Worm (Caenorhabditis elegans) whole organism, L1 larva: Measurements from ENCODE around the gene gldi-11.
A peak's percentile ranks its signal among the peaks of the same experiment; 100 is the strongest.

Experiments
- C16A3.4 ChIP-seq: fragments of 150-350 bp; optimal IDR thresholded peaks from 2 replicates; lab custom pipeline; 2014; ENCODE audit warnings: missing biosample characterization, missing genetic modification characterization
- F16B12.6 ChIP-seq: fragments of 150-350 bp; optimal IDR thresholded peaks from 2 replicates; lab custom pipeline; 2014; ENCODE audit warnings: missing biosample characterization, missing genetic modification characterization
- Y116A8C.19 ChIP-seq: sonication (generic microtip); optimal IDR thresholded peaks from 2 replicates; lab custom pipeline; 2016; ENCODE audit warnings: missing compliant biosample characterization, missing genetic modification characterization, borderline replicate concordance
- aha-1 ChIP-seq: fragments of 150-350 bp; optimal IDR thresholded peaks from 2 replicates; lab custom pipeline; 2014; ENCODE audit warnings: missing biosample characterization, missing genetic modification characterization
- ama-1 ChIP-seq: fragments of 150-350 bp; optimal IDR thresholded peaks from 2 replicates; lab custom pipeline; 2014
- blmp-1 ChIP-seq: fragments of 150-350 bp; optimal IDR thresholded peaks from 2 replicates; lab custom pipeline; 2014; ENCODE audit warnings: missing biosample characterization, missing genetic modification characterization
- ceh-82 ChIP-seq, 3 experiments: fragments of 150-350 bp in 1 of 3; sonication (generic microtip) in 2 of 3; optimal IDR thresholded peaks; 2 replicates each; lab custom pipeline; 2014 to 2017; ENCODE audit warnings: missing biosample characterization in 3 of 3, missing genetic modification characterization in 3 of 3
- dpl-1 ChIP-seq, 3 experiments: fragments of 150-350 bp in 2 of 3; sonication (generic microtip) in 1 of 3; optimal IDR thresholded peaks; 2 replicates each; lab custom pipeline; 2014 to 2017; ENCODE audit warnings: missing biosample characterization in 3 of 3, missing genetic modification characterization in 3 of 3, missing genetic modification reagents in 3 of 3
- dsc-1 ChIP-seq: sonication (generic microtip); optimal IDR thresholded peaks from 2 replicates; lab custom pipeline; 2016; ENCODE audit warnings: mild to moderate bottlenecking, missing genetic modification characterization, missing compliant biosample characterization
- efl-3 ChIP-seq: fragments of 200-800 bp; sonication (Bioruptor generic); optimal IDR thresholded peaks from 2 replicates; lab custom pipeline; 2018; ENCODE audit warnings: mild to moderate bottlenecking, missing genetic modification characterization, missing compliant biosample characterization
- egl-27 ChIP-seq, 2 experiments: fragments of 150-350 bp in 1 of 2; sonication (generic microtip); optimal IDR thresholded peaks; 3 replicates each; lab custom pipeline; 2017 to 2018; ENCODE audit warnings: missing biosample characterization in 2 of 2, missing genetic modification characterization in 2 of 2, missing genetic modification reagents in 2 of 2
- elt-3 ChIP-seq, 6 experiments: fragments of 150-350 bp in 1 of 6; sonication (generic microtip); optimal IDR thresholded peaks; 2 replicates each; lab custom pipeline; 2017 to 2018; ENCODE audit warnings: missing biosample characterization in 6 of 6, missing genetic modification characterization in 6 of 6, inconsistent platforms in 1 of 6
- ets-5 ChIP-seq: fragments of 200-800 bp; sonication (Bioruptor generic); IDR thresholded peaks from 2 replicates; pipeline ENCODE4 v1.3.6; 2022; ENCODE audit warnings: missing genetic modification characterization, missing compliant biosample characterization
- fkh-10 ChIP-seq: sonication (generic microtip); optimal IDR thresholded peaks from 2 replicates; lab custom pipeline; 2017; ENCODE audit warnings: missing biosample characterization, missing genetic modification reagents, missing genetic modification characterization
- fkh-8 ChIP-seq: sonication (generic microtip); optimal IDR thresholded peaks from 2 replicates; lab custom pipeline; 2016; ENCODE audit warnings: mild to moderate bottlenecking, missing genetic modification characterization, missing compliant biosample characterization
- fos-1 ChIP-seq: fragments of 150-350 bp; optimal IDR thresholded peaks from 2 replicates; lab custom pipeline; 2014; ENCODE audit warnings: missing biosample characterization, missing genetic modification characterization
- grh-1 ChIP-seq: fragments of 200-800 bp; sonication (Bioruptor generic); IDR thresholded peaks from 2 replicates; pipeline ENCODE4 v1.3.6; 2022; ENCODE audit warnings: missing genetic modification reagents, missing genetic modification characterization, missing compliant biosample characterization
- hlh-17 ChIP-seq: fragments of 200-800 bp; sonication (Bioruptor generic); optimal IDR thresholded peaks from 2 replicates; lab custom pipeline; 2018; ENCODE audit warnings: missing genetic modification characterization, mild to moderate bottlenecking, missing compliant biosample characterization, moderate library complexity, borderline replicate concordance
- hlh-4 ChIP-seq: sonication (generic microtip); optimal IDR thresholded peaks from 2 replicates; lab custom pipeline; 2016; ENCODE audit warnings: mild to moderate bottlenecking, missing genetic modification characterization, missing compliant biosample characterization
- lin-13 ChIP-seq: fragments of 150-350 bp; optimal IDR thresholded peaks from 2 replicates; lab custom pipeline; 2014; ENCODE audit warnings: missing biosample characterization, missing genetic modification reagents, missing genetic modification characterization
- lin-14 ChIP-seq: fragments of 200-800 bp; sonication (Bioruptor generic); optimal IDR thresholded peaks from 2 replicates; lab custom pipeline; 2018; ENCODE audit warnings: mild to moderate bottlenecking, missing genetic modification characterization, moderate library complexity, missing compliant biosample characterization
- lin-35 ChIP-seq, 2 experiments: fragments of 150-350 bp; optimal IDR thresholded peaks; 2 replicates each; lab custom pipeline; 2014; ENCODE audit warnings: missing biosample characterization in 2 of 2, missing genetic modification characterization in 2 of 2, missing genetic modification reagents in 2 of 2
- lin-39 ChIP-seq: fragments of 150-350 bp; optimal IDR thresholded peaks from 2 replicates; lab custom pipeline; 2014; ENCODE audit warnings: missing biosample characterization, missing genetic modification reagents, missing genetic modification characterization
- lir-3 ChIP-seq: sonication (generic microtip); optimal IDR thresholded peaks from 2 replicates; lab custom pipeline; 2016; ENCODE audit warnings: mild to moderate bottlenecking, missing genetic modification characterization, moderate library complexity, missing compliant biosample characterization; ENCODE audit not compliant: poor library complexity
- mdl-1 ChIP-seq, 2 experiments: fragments of 150-350 bp; optimal IDR thresholded peaks; 2 replicates each; lab custom pipeline; 2014 to 2017; ENCODE audit warnings: missing biosample characterization in 2 of 2, missing genetic modification characterization in 2 of 2, inconsistent platforms in 1 of 2
- mep-1 ChIP-seq: fragments of 150-350 bp; optimal IDR thresholded peaks from 2 replicates; lab custom pipeline; 2014; ENCODE audit warnings: missing biosample characterization, missing genetic modification characterization
- nhr-11 ChIP-seq: fragments of 150-350 bp; optimal IDR thresholded peaks from 2 replicates; lab custom pipeline; 2014; ENCODE audit warnings: missing biosample characterization, missing genetic modification characterization
- nhr-237 ChIP-seq: fragments of 150-350 bp; optimal IDR thresholded peaks from 2 replicates; lab custom pipeline; 2014; ENCODE audit warnings: missing biosample characterization, missing genetic modification characterization
- nhr-77 ChIP-seq: fragments of 150-350 bp; optimal IDR thresholded peaks from 2 replicates; lab custom pipeline; 2014; ENCODE audit warnings: missing biosample characterization, missing genetic modification characterization
- nhr-84 ChIP-seq: sonication (generic microtip); optimal IDR thresholded peaks from 2 replicates; lab custom pipeline; 2017; ENCODE audit warnings: missing biosample characterization, missing genetic modification characterization
- pag-3 ChIP-seq: sonication (generic microtip); optimal IDR thresholded peaks from 2 replicates; lab custom pipeline; 2017; ENCODE audit warnings: missing genetic modification characterization, mild to moderate bottlenecking, missing compliant biosample characterization, antibody characterized with exemption, borderline replicate concordance; ENCODE audit not compliant: insufficient read depth
- pax-3 ChIP-seq: fragments of 200-800 bp; sonication (Bioruptor generic); optimal IDR thresholded peaks from 2 replicates; lab custom pipeline; 2018; ENCODE audit warnings: mild to moderate bottlenecking, missing genetic modification characterization, moderate library complexity, missing compliant biosample characterization
- pqm-1 ChIP-seq: sonication (generic microtip); optimal IDR thresholded peaks from 3 replicates; lab custom pipeline; 2017; ENCODE audit warnings: missing biosample characterization, missing genetic modification characterization
- skn-1 ChIP-seq: fragments of 150-350 bp; optimal IDR thresholded peaks from 2 replicates; lab custom pipeline; 2014; ENCODE audit warnings: missing biosample characterization, missing genetic modification characterization
- snpc-4 ChIP-seq: fragments of 150-350 bp; optimal IDR thresholded peaks from 2 replicates; lab custom pipeline; 2014; ENCODE audit warnings: missing biosample characterization, missing genetic modification characterization
- sptf-1 ChIP-seq: fragments of 150-350 bp; optimal IDR thresholded peaks from 2 replicates; lab custom pipeline; 2014; ENCODE audit warnings: missing biosample characterization, missing genetic modification characterization
- sup-37 ChIP-seq: fragments of 200-800 bp; sonication (Bioruptor generic); optimal IDR thresholded peaks from 2 replicates; lab custom pipeline; 2018; ENCODE audit warnings: mild to moderate bottlenecking, missing genetic modification characterization, missing compliant biosample characterization
- swsn-7 ChIP-seq: sonication (generic microtip); optimal IDR thresholded peaks from 2 replicates; lab custom pipeline; 2016; ENCODE audit warnings: missing genetic modification characterization, missing compliant biosample characterization
- tbx-2 ChIP-seq: sonication (generic microtip); optimal IDR thresholded peaks from 2 replicates; lab custom pipeline; 2016; ENCODE audit warnings: missing genetic modification characterization, missing compliant biosample characterization
- tlp-1 ChIP-seq: fragments of 150-350 bp; optimal IDR thresholded peaks from 2 replicates; lab custom pipeline; 2014; ENCODE audit warnings: missing biosample characterization, missing genetic modification characterization
- unc-30 ChIP-seq: sonication (generic microtip); optimal IDR thresholded peaks from 2 replicates; lab custom pipeline; 2017; ENCODE audit warnings: missing biosample characterization, missing genetic modification characterization
- unc-98 ChIP-seq: fragments of 200-800 bp; sonication (Bioruptor generic); IDR thresholded peaks from 2 replicates; pipeline ENCODE4 v1.3.6; 2022; ENCODE audit warnings: missing genetic modification characterization, missing compliant biosample characterization
- vab-15 ChIP-seq: sonication (generic microtip); optimal IDR thresholded peaks from 2 replicates; lab custom pipeline; 2017; ENCODE audit warnings: missing genotype, mild to moderate bottlenecking, missing genetic modification characterization, missing compliant biosample characterization
- xbp-1 ChIP-seq: sonication (generic microtip); optimal IDR thresholded peaks from 2 replicates; lab custom pipeline; 2016; ENCODE audit warnings: missing genetic modification characterization, missing compliant biosample characterization
- zag-1 ChIP-seq: fragments of 150-350 bp; optimal IDR thresholded peaks from 2 replicates; lab custom pipeline; 2014; ENCODE audit warnings: missing biosample characterization, missing genetic modification characterization
- zip-4 ChIP-seq: fragments of 200-800 bp; sonication (Bioruptor generic); optimal IDR thresholded peaks from 2 replicates; lab custom pipeline; 2018; ENCODE audit warnings: mild to moderate bottlenecking, missing genetic modification characterization, moderate library complexity, missing compliant biosample characterization
- ztf-4 ChIP-seq: fragments of 150-350 bp; optimal IDR thresholded peaks from 2 replicates; lab custom pipeline; 2014; ENCODE audit warnings: missing biosample characterization, missing genetic modification characterization

The gldi-11 gene

DNA sequence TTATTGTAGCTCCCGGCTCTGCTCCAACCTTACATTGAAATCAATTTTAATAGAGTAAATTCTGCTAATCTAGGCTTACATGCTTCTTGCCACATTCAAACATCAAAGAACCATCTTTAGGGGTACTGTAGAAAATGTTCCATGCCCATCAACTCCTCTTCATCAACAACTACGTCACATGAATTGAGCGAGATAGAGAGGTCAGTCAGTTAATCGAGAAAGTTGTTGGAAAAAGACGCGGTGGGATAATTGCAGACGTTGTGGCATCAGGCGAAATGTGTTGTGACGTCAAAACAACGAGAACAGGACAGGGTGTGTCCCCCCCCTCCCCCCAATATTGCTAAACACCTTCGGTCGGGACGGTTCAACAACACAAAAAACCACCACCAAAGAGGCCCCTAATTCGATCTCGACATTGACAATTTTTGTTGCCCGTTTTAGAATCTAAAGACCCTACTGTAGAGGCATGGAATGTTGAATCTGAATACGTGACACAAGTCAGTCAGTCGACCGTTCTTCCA, 27.0 kb downstream of the gldi-11 start (continued):
- no peak for TF ChIP-seq xbp-1 (tag; lab: Kevin White, UChicago)
- TF ChIP-seq sup-37 (GFP tag; lab: Kevin White, UChicago): no peak
- no peak for TF ChIP-seq pag-3 (tag; lab: Kevin White, UChicago)
- no peak for TF ChIP-seq pax-3 (tag; lab: Kevin White, UChicago)
- no peak for TF ChIP-seq tlp-1 (tag; lab: Kevin White, UChicago)
- TF ChIP-seq C16A3.4 (tag; lab: Kevin White, UChicago): no peak
- TF ChIP-seq unc-98 (GFP tag; lab: Robert Waterston, UW): no peak
- no peak for TF ChIP-seq lin-39 (tag; lab: Kevin White, UChicago)
- TF ChIP-seq egl-27 (tag; optimal IDR thresholded peaks at IDR 0.05; lab: Kevin White, UChicago): no peak
- TF ChIP-seq lin-35 (GFP tag; optimal IDR thresholded peaks at IDR 0.05; lab: Kevin White, UChicago): peak in 1 of 2 experiments; percentile 15
- no peak for TF ChIP-seq efl-3 (GFP tag; lab: Kevin White, UChicago)
- no peak for TF ChIP-seq unc-30 (tag; lab: Kevin White, UChicago)
- TF ChIP-seq nhr-84 (tag; lab: Kevin White, UChicago): no peak
- TF ChIP-seq pqm-1: no peak
- no peak for TF ChIP-seq dsc-1 (tag; lab: Kevin White, UChicago)
- TF ChIP-seq nhr-11 (tag; lab: Kevin White, UChicago): no peak
- peak; percentile 10 for TF ChIP-seq tbx-2
- TF ChIP-seq lin-13 (GFP tag; lab: Kevin White, UChicago): no peak
- no peak for TF ChIP-seq zag-1 (tag; lab: Kevin White, UChicago)
- no peak for TF ChIP-seq mep-1 (tag; lab: Kevin White, UChicago)
- no peak for TF ChIP-seq fkh-8
- TF ChIP-seq snpc-4 (tag; lab: Kevin White, UChicago): no peak
- peak; percentile 52 for TF ChIP-seq blmp-1 (tag; lab: Kevin White, UChicago)
- TF ChIP-seq ceh-82 (tag; optimal IDR thresholded peaks at IDR 0.05; lab: Kevin White, UChicago): no peak
- no peak for TF ChIP-seq hlh-4 (tag; lab: Kevin White, UChicago)
- no peak for TF ChIP-seq nhr-237 (tag; lab: Kevin White, UChicago)
- no peak for TF ChIP-seq F16B12.6 (tag; lab: Kevin White, UChicago)
- TF ChIP-seq ets-5 (GFP tag; lab: Robert Waterston, UW): no peak
- peak in 1 of 6 experiments; percentile 26 for TF ChIP-seq elt-3 (tag; optimal IDR thresholded peaks at IDR 0.05; lab: Kevin White, UChicago)
- no peak for TF ChIP-seq nhr-77 (tag; lab: Kevin White, UChicago)
- no peak for TF ChIP-seq dpl-1 (GFP tag; optimal IDR thresholded peaks at IDR 0.05; lab: Kevin White, UChicago)
- TF ChIP-seq mdl-1 (tag; optimal IDR thresholded peaks at IDR 0.05; lab: Kevin White, UChicago): no peak
- TF ChIP-seq zip-4: no peak
- TF ChIP-seq ama-1 (lab: Kevin White, UChicago): no peak
- TF ChIP-seq swsn-7 (tag; lab: Kevin White, UChicago): no peak
- TF ChIP-seq ztf-4: no peak
- no peak for TF ChIP-seq Y116A8C.19 (tag; lab: Kevin White, UChicago)
- no peak for TF ChIP-seq vab-15 (tag; lab: Kevin White, UChicago)
- TF ChIP-seq skn-1 (tag; lab: Kevin White, UChicago): no peak
- peak; percentile 40 for TF ChIP-seq grh-1 (GFP tag; lab: Robert Waterston, UW)
- TF ChIP-seq sptf-1 (tag; lab: Kevin White, UChicago): no peak
- no peak for TF ChIP-seq hlh-17 (GFP tag; lab: Kevin White, UChicago)
- TF ChIP-seq aha-1: no peak
- no peak for TF ChIP-seq fos-1 (tag; lab: Kevin White, UChicago)
- TF ChIP-seq fkh-10 (GFP tag; lab: Kevin White, UChicago): no peak
- TF ChIP-seq lir-3 (tag; lab: Kevin White, UChicago): no peak
- peak; percentile 47 for TF ChIP-seq lin-14
